Fruit fly (Drosophila melanogaster) whole organism, embryonic: Measurements from ENCODE around the gene frtz.

Experiments used
- Bgb ChIP-seq: fragments of 200-800 bp; sonication (Bioruptor generic); IDR thresholded peaks from 2 replicates; pipeline ENCODE4 v1.3.6; 2022; ENCODE audit warnings: missing biosample characterization, missing genetic modification characterization; ENCODE audit not compliant: partially characterized antibody
- CG10267 ChIP-seq: fragments of 200-800 bp; sonication (Bioruptor generic); optimal IDR thresholded peaks from 2 replicates; lab custom pipeline; 2018; ENCODE audit warnings: missing biosample characterization, mild to moderate bottlenecking, missing genetic modification characterization, moderate library complexity
- CG12659 ChIP-seq: fragments of 200-800 bp; sonication (Bioruptor generic); optimal IDR thresholded peaks from 3 replicates; lab custom pipeline; 2017; ENCODE audit warnings: mild to moderate bottlenecking, missing biosample characterization, missing genetic modification reagents, missing genetic modification characterization
- CG14667 ChIP-seq: fragments of 200-800 bp; sonication (Bioruptor generic); IDR thresholded peaks from 2 replicates; pipeline ENCODE4 v1.3.6; 2022; ENCODE audit warnings: missing biosample characterization, missing genetic modification characterization
- CG15011 ChIP-seq: fragments of 200-800 bp; sonication (Bioruptor generic); optimal IDR thresholded peaks from 3 replicates; lab custom pipeline; 2018; ENCODE audit warnings: missing biosample characterization, mild to moderate bottlenecking, missing genetic modification characterization
- CG17912 ChIP-seq: fragments of 200-800 bp; sonication (Bioruptor generic); optimal IDR thresholded peaks from 2 replicates; lab custom pipeline; 2018; ENCODE audit warnings: missing biosample characterization, mild to moderate bottlenecking, missing genetic modification characterization
- CG18262 ChIP-seq: fragments of 200-800 bp; optimal IDR thresholded peaks from 3 replicates; lab custom pipeline; 2019; ENCODE audit warnings: missing biosample characterization, mild to moderate bottlenecking, missing genetic modification characterization, moderate library complexity
- CG31224 ChIP-seq: fragments of 200-800 bp; sonication (Bioruptor generic); IDR thresholded peaks from 2 replicates; pipeline ENCODE4 v1.3.6; 2022; ENCODE audit warnings: missing biosample characterization, missing genetic modification characterization
- CG31441 ChIP-seq: fragments of 200-800 bp; sonication (Bioruptor generic); IDR thresholded peaks from 2 replicates; pipeline ENCODE4 v1.3.6; 2022; ENCODE audit warnings: missing biosample characterization, missing genetic modification characterization
- CG32532 ChIP-seq: fragments of 200-800 bp; sonication (Bioruptor generic); IDR thresholded peaks from 2 replicates; pipeline ENCODE4 v1.3.6; 2022; ENCODE audit warnings: missing biosample characterization, missing genetic modification characterization
- CG3281 ChIP-seq: fragments of 200-800 bp; sonication (Bioruptor generic); optimal IDR thresholded peaks from 3 replicates; lab custom pipeline; 2017; ENCODE audit warnings: missing biosample characterization, mild to moderate bottlenecking, missing genetic modification characterization
- CG34422 ChIP-seq: fragments of 200-800 bp; sonication (Bioruptor generic); IDR thresholded peaks from 3 replicates; pipeline ENCODE4 v1.3.6; 2022; ENCODE audit warnings: missing biosample characterization, missing genetic modification characterization
- CG3726 ChIP-seq: fragments of 200-800 bp; sonication (Bioruptor generic); IDR thresholded peaks from 3 replicates; pipeline ENCODE4, ENCODE4 v1.3.6; 2022; ENCODE audit warnings: missing biosample characterization, missing genetic modification characterization
- CG3838 ChIP-seq: fragments of 200-800 bp; sonication (Bioruptor generic); optimal IDR thresholded peaks from 3 replicates; lab custom pipeline; 2016; ENCODE audit warnings: missing biosample characterization, missing genetic modification characterization
- CG3847 ChIP-seq: fragments of 200-800 bp; sonication (Bioruptor generic); IDR thresholded peaks from 2 replicates; pipeline ENCODE4 v1.3.6; 2022; ENCODE audit warnings: missing biosample characterization, missing genetic modification characterization
- CG4360 ChIP-seq: fragments of 200-800 bp; sonication (Bioruptor generic); IDR thresholded peaks from 2 replicates; pipeline ENCODE4 v1.3.6; 2022; ENCODE audit warnings: missing biosample characterization, missing genetic modification characterization
- CG6813 ChIP-seq: fragments of 200-800 bp; sonication (Bioruptor generic); optimal IDR thresholded peaks from 2 replicates; lab custom pipeline; 2017; ENCODE audit warnings: missing biosample characterization, missing genetic modification characterization, mild to moderate bottlenecking, moderate library complexity, missing genetic modification reagents
- Dp ChIP-seq: fragments of 200-800 bp; sonication (Bioruptor generic); optimal IDR thresholded peaks from 2 replicates; lab custom pipeline; 2018; ENCODE audit warnings: missing biosample characterization, mild to moderate bottlenecking, missing genetic modification characterization, moderate library complexity
- E2f2 ChIP-seq: fragments of 200-800 bp; sonication (Bioruptor generic); IDR thresholded peaks from 2 replicates; pipeline ENCODE4 v1.3.6; 2022; ENCODE audit warnings: missing biosample characterization, missing genetic modification characterization
- Eip74EF ChIP-seq, 2 experiments: fragments of 200-800 bp in 1 of 2; fragments of >200 bp in 1 of 2; sonication (Bioruptor generic) in 1 of 2; optimal IDR thresholded peaks; 2 replicates each; lab custom pipeline; 2017 to 2019; ENCODE audit warnings: missing biosample characterization in 2 of 2, missing genetic modification characterization in 2 of 2, mild to moderate bottlenecking in 1 of 2, moderate library complexity in 1 of 2
- Fer2 ChIP-seq: fragments of 200-800 bp; sonication (Bioruptor generic); optimal IDR thresholded peaks from 2 replicates; lab custom pipeline; 2018; ENCODE audit warnings: missing biosample characterization, mild to moderate bottlenecking, missing genetic modification characterization, moderate library complexity
- Hr51 ChIP-seq, 2 experiments: fragments of 200-800 bp; sonication (Bioruptor generic); optimal IDR thresholded peaks; 2 replicates in 1 of 2; 3 replicates in 1 of 2; lab custom pipeline; 2016 to 2018; ENCODE audit warnings: missing biosample characterization in 2 of 2, missing genetic modification characterization in 2 of 2, mild to moderate bottlenecking in 1 of 2, moderate library complexity in 1 of 2
- MESR4 ChIP-seq: fragments of 200-800 bp; sonication (Bioruptor generic); optimal IDR thresholded peaks from 2 replicates; lab custom pipeline; 2018; ENCODE audit warnings: missing biosample characterization, mild to moderate bottlenecking, missing genetic modification characterization, moderate library complexity
- Meics ChIP-seq: fragments of 200-800 bp; sonication (Bioruptor generic); optimal IDR thresholded peaks from 2 replicates; lab custom pipeline; 2017; ENCODE audit warnings: missing biosample characterization, mild to moderate bottlenecking, missing genetic modification characterization
- NK7.1 ChIP-seq: fragments of 200-800 bp; sonication (Bioruptor generic); optimal IDR thresholded peaks from 3 replicates; lab custom pipeline; 2016; ENCODE audit warnings: missing biosample characterization, missing genetic modification characterization
- Nf-YC ChIP-seq: fragments of 200-800 bp; optimal IDR thresholded peaks from 3 replicates; lab custom pipeline; 2019; ENCODE audit warnings: missing biosample characterization, mild to moderate bottlenecking, missing genetic modification characterization, moderate library complexity
- Pdp1 ChIP-seq, 2 experiments: fragments of 200-800 bp; sonication (Bioruptor generic); optimal IDR thresholded peaks; 3 replicates each; lab custom pipeline; 2016; ENCODE audit warnings: missing biosample characterization in 2 of 2, missing genetic modification characterization in 2 of 2, mild to moderate bottlenecking in 1 of 2, moderate library complexity in 1 of 2
- Sin3A ChIP-seq: fragments of >200 bp; optimal IDR thresholded peaks from 2 replicates; lab custom pipeline; 2018
- Taf1 ChIP-seq: fragments of 200-800 bp; sonication (Bioruptor generic); IDR thresholded peaks from 2 replicates; pipeline ENCODE4 v1.3.6; 2022; ENCODE audit warnings: missing biosample characterization, missing genetic modification characterization
- Trl ChIP-seq, 3 experiments: fragments of >200 bp in 2 of 3; fragments of 200-800 bp in 1 of 3; sonication (Bioruptor generic) in 1 of 3; optimal IDR thresholded peaks; 2 replicates in 1 of 3; 3 replicates in 2 of 3; lab custom pipeline; 2016 to 2017; ENCODE audit warnings: missing biosample characterization in 1 of 3, missing genetic modification characterization in 1 of 3
- amos ChIP-seq: fragments of 200-800 bp; sonication (Bioruptor generic); IDR thresholded peaks from 2 replicates; pipeline ENCODE4 v1.3.6; 2022; ENCODE audit warnings: missing biosample characterization, missing genetic modification characterization; ENCODE audit not compliant: partially characterized antibody
- ato ChIP-seq: fragments of 200-800 bp; sonication (Bioruptor generic); IDR thresholded peaks from 2 replicates; pipeline ENCODE4 v1.3.6; 2022; ENCODE audit warnings: missing biosample characterization, missing genetic modification characterization; ENCODE audit not compliant: partially characterized antibody
- bbx ChIP-seq: fragments of 200-800 bp; sonication (Bioruptor generic); IDR thresholded peaks from 2 replicates; pipeline ENCODE4 v1.3.6; 2022; ENCODE audit warnings: missing biosample characterization, missing genetic modification characterization; ENCODE audit not compliant: partially characterized antibody
- caup ChIP-seq: fragments of 200-800 bp; sonication (Bioruptor generic); optimal IDR thresholded peaks from 3 replicates; lab custom pipeline; 2017; ENCODE audit warnings: missing biosample characterization, mild to moderate bottlenecking, missing genetic modification characterization, moderate library complexity; ENCODE audit not compliant: severe bottlenecking
- crp ChIP-seq, 2 experiments: fragments of 200-800 bp; sonication (Bioruptor generic); optimal IDR thresholded peaks; 2 replicates in 1 of 2; 3 replicates in 1 of 2; lab custom pipeline; 2017; ENCODE audit warnings: missing biosample characterization in 2 of 2, missing genetic modification characterization in 2 of 2, mild to moderate bottlenecking in 1 of 2, moderate library complexity in 1 of 2
- dan ChIP-seq: fragments of 200-800 bp; sonication (Bioruptor generic); IDR thresholded peaks from 2 replicates; pipeline ENCODE4 v1.3.6; 2022; ENCODE audit warnings: missing biosample characterization, missing genetic modification characterization
- dm ChIP-seq: fragments of 200-800 bp; sonication (Bioruptor generic); optimal IDR thresholded peaks from 3 replicates; lab custom pipeline; 2016; ENCODE audit warnings: missing biosample characterization, missing genetic modification characterization
- dmrt11E ChIP-seq: fragments of 200-800 bp; sonication (Bioruptor generic); optimal IDR thresholded peaks from 3 replicates; lab custom pipeline; 2018; ENCODE audit warnings: missing biosample characterization, mild to moderate bottlenecking, missing genetic modification characterization, moderate library complexity
- fru ChIP-seq: fragments of >200 bp; optimal IDR thresholded peaks from 2 replicates; lab custom pipeline; 2017
- gt ChIP-seq: fragments of 200-800 bp; sonication (Bioruptor generic); IDR thresholded peaks from 2 replicates; pipeline ENCODE4 v1.3.6; 2022; ENCODE audit warnings: missing biosample characterization, missing genetic modification characterization
- klu ChIP-seq: fragments of 200-800 bp; sonication (Bioruptor generic); IDR thresholded peaks from 2 replicates; pipeline ENCODE4 v1.3.6; 2022; ENCODE audit warnings: missing biosample characterization, missing genetic modification characterization
- nom ChIP-seq: fragments of 200-800 bp; sonication (Bioruptor generic); optimal IDR thresholded peaks from 2 replicates; lab custom pipeline; 2017; ENCODE audit warnings: missing biosample characterization, missing genetic modification characterization, mild to moderate bottlenecking, moderate library complexity, missing genetic modification reagents
- oc ChIP-seq: fragments of 200-800 bp; sonication (Bioruptor generic); optimal IDR thresholded peaks from 2 replicates; lab custom pipeline; 2018; ENCODE audit warnings: missing biosample characterization, mild to moderate bottlenecking, missing genetic modification characterization, moderate library complexity
- pum ChIP-seq: fragments of 200-800 bp; sonication (Bioruptor generic); optimal IDR thresholded peaks from 2 replicates; lab custom pipeline; 2016; ENCODE audit warnings: missing biosample characterization, missing genetic modification characterization
- rib ChIP-seq: fragments of 200-800 bp; sonication (Bioruptor generic); IDR thresholded peaks from 2 replicates; pipeline ENCODE4 v1.3.6; 2022; ENCODE audit warnings: missing biosample characterization, missing genetic modification characterization
- scrt ChIP-seq: fragments of 200-800 bp; sonication (Bioruptor generic); optimal IDR thresholded peaks from 2 replicates; lab custom pipeline; 2018; ENCODE audit warnings: missing biosample characterization, mild to moderate bottlenecking, missing genetic modification characterization, moderate library complexity
- sna ChIP-seq: fragments of 200-800 bp; sonication (Bioruptor generic); IDR thresholded peaks from 2 replicates; pipeline ENCODE4 v1.3.6; 2022; ENCODE audit warnings: missing biosample characterization, missing genetic modification characterization; ENCODE audit not compliant: partially characterized antibody
- sob ChIP-seq: fragments of 200-800 bp; sonication (Bioruptor generic); IDR thresholded peaks from 2 replicates; pipeline ENCODE4 v1.3.6; 2022; ENCODE audit warnings: missing biosample characterization, missing genetic modification characterization
- sr ChIP-seq: fragments of 200-800 bp; sonication (Bioruptor generic); IDR thresholded peaks from 3 replicates; pipeline ENCODE4 v1.3.6; 2022; ENCODE audit warnings: missing biosample characterization, missing genetic modification characterization
- vvl ChIP-seq: fragments of 200-800 bp; sonication (Bioruptor generic); IDR thresholded peaks from 2 replicates; pipeline ENCODE4 v1.3.6; 2022; ENCODE audit warnings: missing biosample characterization, missing genetic modification characterization

frtz gene

dm6 chr2L:1732189-1732588, 16.5 kb upstream of the frtz start, which contains the start of the genes CG17652 and CG17646 (continued):
- peak; percentile 90 for TF ChIP-seq CG10267 (tag; lab: Kevin White, UChicago)
- TF ChIP-seq amos (GFP tag; lab: Robert Waterston, UW): no peak
- no peak for TF ChIP-seq Meics (GFP tag; lab: Kevin White, UChicago)
- no peak for TF ChIP-seq gt
- TF ChIP-seq dmrt11E (tag; lab: Kevin White, UChicago): no peak
- TF ChIP-seq ato (GFP tag; lab: Robert Waterston, UW): no peak
- TF ChIP-seq Pdp1 (GFP tag; optimal IDR thresholded peaks at IDR 0.05; lab: Kevin White, UChicago): peak in 1 of 2 experiments; percentile 2
- 0 out of 2 replicates have a peak, but pooled peaks have one; percentile 25 for TF ChIP-seq sna (GFP tag; lab: Robert Waterston, UW)
- TF ChIP-seq CG4360 (GFP tag; lab: Robert Waterston, UW): no peak
- TF ChIP-seq Taf1 (GFP tag; lab: Robert Waterston, UW): no peak
- TF ChIP-seq CG14667 (GFP tag; lab: Robert Waterston, UW): no peak
- no peak for TF ChIP-seq Hr51 (GFP tag; optimal IDR thresholded peaks at IDR 0.05; lab: Kevin White, UChicago)
- no peak for TF ChIP-seq CG31441
- TF ChIP-seq sr (GFP tag; lab: Robert Waterston, UW): peak; percentile 47; the same call in 1 of the 3 replicates
- no peak for TF ChIP-seq Sin3A
- TF ChIP-seq CG3847: no peak
- TF ChIP-seq Dp (GFP tag; lab: Kevin White, UChicago): peak; percentile 75
- TF ChIP-seq CG15011 (GFP tag; lab: Kevin White, UChicago): no peak
- TF ChIP-seq vvl (GFP tag; lab: Robert Waterston, UW): peak; percentile 35; the same call in 1 of the 2 replicates
- TF ChIP-seq crp (GFP tag; optimal IDR thresholded peaks at IDR 0.05; lab: Kevin White, UChicago): peak in 1 of 2 experiments; percentile 83
- TF ChIP-seq bbx (GFP tag; lab: Robert Waterston, UW): no peak
- no peak for TF ChIP-seq sob
- peak; percentile 9 for TF ChIP-seq CG18262 (tag; lab: Kevin White, UChicago)
- TF ChIP-seq Bgb (GFP tag; lab: Robert Waterston, UW): no peak; the same call in 1 of the 2 replicates
- TF ChIP-seq pum: no peak
- TF ChIP-seq CG32532: no peak
- no peak for TF ChIP-seq CG3838 (GFP tag; lab: Kevin White, UChicago)
- peak in 1 of 2 experiments; percentile 64 for TF ChIP-seq Eip74EF (GFP tag; optimal IDR thresholded peaks at IDR 0.05; lab: Kevin White, UChicago)
- no peak for TF ChIP-seq caup (GFP tag; lab: Kevin White, UChicago)
- peak; percentile 3 for TF ChIP-seq CG6813 (GFP tag; lab: Kevin White, UChicago)
- TF ChIP-seq NK7.1 (GFP tag; lab: Kevin White, UChicago): no peak
- TF ChIP-seq CG34422: no peak
- peak; percentile 61 for TF ChIP-seq MESR4 (GFP tag; lab: Kevin White, UChicago)
- TF ChIP-seq CG31224: no peak
- no peak for TF ChIP-seq CG3281 (GFP tag; lab: Kevin White, UChicago)
- peak; percentile 27 for TF ChIP-seq nom
- TF ChIP-seq scrt (GFP tag; lab: Kevin White, UChicago): peak; percentile 77
- peak; percentile 6 for TF ChIP-seq CG12659 (GFP tag; lab: Kevin White, UChicago)
- TF ChIP-seq dm (GFP tag; lab: Kevin White, UChicago): peak; percentile 22
- TF ChIP-seq Trl (optimal IDR thresholded peaks at IDR 0.05; lab: Kevin White, UChicago): no peak
- no peak for TF ChIP-seq Trl (GFP tag; optimal IDR thresholded peaks at IDR 0.05; lab: Kevin White, UChicago)
- no peak for TF ChIP-seq oc (tag; lab: Kevin White, UChicago)
- no peak for TF ChIP-seq rib (GFP tag; lab: Robert Waterston, UW)
- TF ChIP-seq CG17912 (GFP tag; lab: Kevin White, UChicago): no peak
- TF ChIP-seq CG3726 (GFP tag; lab: Robert Waterston, UW): no peak
- no peak for TF ChIP-seq Nf-YC
- TF ChIP-seq dan: no peak
- peak; percentile 91 for TF ChIP-seq E2f2 (GFP tag; lab: Robert Waterston, UW)
- no peak for TF ChIP-seq klu
- TF ChIP-seq fru (lab: Kevin White, UChicago): no peak
- TF ChIP-seq Fer2 (tag; lab: Kevin White, UChicago): no peak
